Worm (Caenorhabditis elegans) whole organism, L4/young adult: ENCODE data around the gene cst-2.

Experiments used
- W03F9.2 ChIP-seq: fragments of 150-350 bp; optimal IDR thresholded peaks from 2 replicates; lab custom pipeline; 2014; ENCODE audit warnings: missing biosample characterization, missing genetic modification characterization
- dao-5 ChIP-seq: sonication (generic microtip); optimal IDR thresholded peaks from 2 replicates; lab custom pipeline; 2016; ENCODE audit warnings: missing genotype, missing genetic modification characterization, moderate library complexity, missing compliant biosample characterization
- him-1 ChIP-seq: sonication (generic microtip); optimal IDR thresholded peaks from 2 replicates; lab custom pipeline; 2016; ENCODE audit warnings: missing genotype, missing genetic modification reagents, missing genetic modification characterization, missing compliant biosample characterization

The cst-2 gene

DNA sequence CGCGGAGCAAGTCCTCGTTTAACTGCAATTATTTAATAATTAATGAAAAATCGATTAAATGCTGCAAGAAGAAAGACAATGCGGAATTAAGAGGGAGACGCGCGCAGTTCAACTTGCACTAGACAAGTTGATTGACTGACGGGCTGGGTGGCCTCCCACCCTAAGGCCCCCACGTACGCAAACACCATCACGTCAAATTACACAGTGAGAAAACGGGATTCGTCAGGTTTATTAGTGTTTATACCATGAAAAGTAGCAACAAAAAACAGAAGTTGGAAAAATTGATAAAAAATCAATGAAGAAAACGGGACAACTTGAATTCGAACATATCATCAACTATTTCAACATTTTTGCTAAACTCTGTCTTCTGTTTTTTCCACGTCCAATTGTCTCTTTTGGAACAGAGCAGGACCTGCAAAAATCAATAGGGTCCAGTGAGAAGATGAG, 28.3 kb downstream of the cst-2 start:
- TF ChIP-seq dao-5 (tag; lab: Kevin White, UChicago) (no peak), W03F9.2 (tag; lab: Kevin White, UChicago) (no peak), him-1 (no peak)

DNA sequence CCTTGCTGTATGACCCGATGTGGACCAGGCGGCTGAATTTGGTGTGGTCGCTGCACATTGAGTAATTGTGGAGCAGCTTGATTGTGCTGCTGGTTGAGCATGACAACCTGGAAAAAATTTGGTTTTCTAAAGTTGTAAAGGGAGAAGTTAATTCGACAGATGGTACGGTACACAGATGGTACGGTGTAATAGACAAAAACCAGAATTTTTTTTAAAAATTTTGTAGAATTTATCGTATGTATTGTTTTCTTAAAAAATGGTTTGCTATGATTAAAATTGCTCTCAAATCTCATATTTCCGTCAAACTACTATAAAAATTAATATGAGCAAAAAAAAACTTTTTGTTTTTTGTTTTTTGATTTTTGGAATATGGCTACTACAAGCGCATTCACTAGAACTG, 29.0 kb downstream of the cst-2 start, which contains the start of gene pqn-15:
pqn-15 (minus strand) TSS at position 101 of the 400 bp plus-strand sequence.
- TF ChIP-seq dao-5 (tag; lab: Kevin White, UChicago), result no peak
- no peak for TF ChIP-seq W03F9.2 (tag; lab: Kevin White, UChicago)
- TF ChIP-seq him-1, result no peak

DNA sequence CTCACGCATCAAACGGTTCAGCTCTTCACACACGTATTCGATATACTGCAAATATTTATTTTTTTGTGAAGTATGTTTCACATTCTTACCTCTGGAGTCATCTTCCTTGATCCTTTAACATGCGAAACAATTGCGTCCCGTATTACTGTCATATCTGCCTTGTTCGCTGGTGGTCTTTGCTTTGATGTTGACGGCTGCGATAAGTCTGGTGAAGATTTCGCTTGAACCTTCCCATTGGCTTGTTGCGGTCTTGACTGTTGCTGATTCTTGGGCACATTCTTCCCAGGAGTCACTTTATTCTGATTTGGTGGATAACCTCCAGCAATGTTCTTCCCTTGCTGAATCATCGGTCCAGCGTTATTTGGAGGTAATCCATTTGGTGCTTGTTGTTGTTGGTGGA, 32.6 kb downstream of the cst-2 start:
- TF ChIP-seq W03F9.2 (tag; lab: Kevin White, UChicago) (no peak), dao-5 (tag; lab: Kevin White, UChicago) (no peak), him-1 (no peak)

DNA sequence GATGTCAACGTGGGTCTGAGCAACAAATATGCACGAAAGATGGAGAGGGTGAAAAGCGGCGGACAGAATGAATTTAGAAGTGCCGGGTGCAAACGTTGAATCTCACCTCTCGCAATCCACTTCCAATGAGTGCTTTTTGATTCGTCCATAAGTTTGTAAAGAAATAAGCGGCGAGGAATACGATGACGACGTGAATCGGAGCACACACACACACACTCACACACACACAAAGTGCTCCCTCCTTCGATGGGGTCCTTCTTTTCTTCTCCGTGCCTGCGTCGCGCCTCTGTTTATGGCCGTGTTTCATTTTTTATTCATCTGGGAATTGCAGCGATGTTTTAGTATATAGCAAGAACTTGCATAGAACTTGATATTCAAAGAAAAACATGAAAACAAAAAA, 38.4 kb downstream of the cst-2 start, which contains the start of gene paf-2:
paf-2 (minus strand) TSS at position 290 of the 400 bp plus-strand sequence.
- no peak for TF ChIP-seq him-1
- no peak for TF ChIP-seq W03F9.2 (tag; lab: Kevin White, UChicago)
- TF ChIP-seq dao-5 (tag; lab: Kevin White, UChicago), result no peak

DNA sequence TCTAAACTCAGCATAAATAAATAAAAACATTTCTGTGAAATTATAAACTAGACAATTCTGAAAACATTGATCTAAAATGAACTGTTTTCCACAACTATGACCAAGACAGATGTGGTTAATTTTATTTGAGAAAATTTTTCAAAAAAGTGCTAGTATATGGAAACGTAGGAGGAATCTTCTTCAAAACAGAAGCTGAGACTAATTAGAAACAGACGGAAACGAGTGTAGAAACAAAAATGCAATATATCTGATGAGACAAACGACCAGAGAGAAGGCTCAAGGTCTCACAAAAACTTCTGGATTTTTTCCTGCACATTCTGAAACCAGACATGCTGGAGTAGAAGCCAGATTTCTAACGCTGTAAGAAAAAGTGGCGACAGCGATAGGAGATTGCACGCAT, 39.9 kb downstream of the cst-2 start:
- no peak for TF ChIP-seq dao-5 (tag; lab: Kevin White, UChicago)
- no peak for TF ChIP-seq W03F9.2 (tag; lab: Kevin White, UChicago)
- TF ChIP-seq him-1, result no peak

DNA sequence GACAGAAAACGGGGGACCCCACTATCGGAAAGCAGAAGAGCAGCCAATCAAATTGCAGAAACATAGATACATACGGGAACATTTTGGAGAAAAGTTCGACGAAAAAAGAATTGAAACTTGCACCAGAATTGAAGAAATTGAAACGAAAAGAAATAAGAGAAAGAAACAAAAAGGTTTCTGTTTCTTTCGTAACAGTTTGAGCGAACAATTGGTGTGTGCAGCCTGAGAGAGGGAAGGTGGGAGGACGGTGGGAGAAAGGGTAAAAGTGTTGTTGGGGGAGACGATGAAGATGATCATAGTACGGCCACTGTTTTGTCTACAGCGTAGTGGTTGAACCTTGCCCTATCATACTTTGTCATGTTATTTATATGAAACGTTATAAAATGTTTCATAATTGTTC, 40.9 kb downstream of the cst-2 start:
- no peak for TF ChIP-seq him-1
- TF ChIP-seq W03F9.2 (tag; lab: Kevin White, UChicago), result no peak
- TF ChIP-seq dao-5 (tag; lab: Kevin White, UChicago), result no peak

DNA sequence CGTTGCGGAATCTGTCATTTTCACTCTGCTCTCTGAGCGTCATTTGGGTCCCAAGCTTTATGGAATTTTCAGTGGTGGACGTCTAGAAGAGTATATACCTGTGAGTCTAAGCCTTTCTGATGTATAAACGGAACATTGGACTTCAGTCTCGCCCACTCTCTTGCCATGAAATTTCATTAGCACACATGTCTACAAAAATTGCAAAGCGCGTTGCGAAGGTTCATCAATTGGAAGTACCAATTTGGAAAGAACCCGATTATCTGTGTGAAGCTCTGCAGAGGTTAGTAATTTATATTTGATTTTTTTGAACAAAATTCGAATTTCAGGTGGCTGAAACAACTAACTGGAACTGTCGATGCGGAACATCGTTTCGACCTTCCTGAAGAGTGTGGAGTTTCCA, 46.0 kb downstream of the cst-2 start:
- no peak for TF ChIP-seq him-1
- no peak for TF ChIP-seq dao-5 (tag; lab: Kevin White, UChicago)
- TF ChIP-seq W03F9.2 (tag; lab: Kevin White, UChicago), result no peak

DNA sequence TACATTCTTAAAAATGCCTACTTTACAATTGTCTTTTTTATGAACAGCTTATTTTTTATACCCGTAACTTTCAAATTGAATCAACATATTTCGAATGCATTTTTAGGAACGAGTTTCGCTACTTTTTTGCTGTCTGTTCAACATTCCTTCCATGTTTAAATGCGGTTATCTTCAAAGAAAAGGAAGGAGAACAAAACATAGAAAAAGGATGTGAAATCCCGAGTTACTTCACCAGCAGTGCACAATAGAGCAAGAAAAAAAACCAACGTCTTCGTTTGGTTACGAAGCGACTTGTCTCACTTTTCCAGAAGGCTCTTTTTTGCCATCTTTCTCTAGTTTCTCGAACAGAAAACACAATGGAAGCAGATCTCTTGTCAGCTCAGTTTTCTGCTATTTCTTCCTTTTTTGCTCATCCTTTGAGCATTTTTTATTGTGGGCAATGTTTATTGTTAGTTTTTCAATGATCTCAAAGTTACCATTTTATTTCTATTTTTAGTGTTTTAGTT, 50.1 kb downstream of the cst-2 start, which contains the start of gene cka-2:
cka-2 (plus strand) TSS at position 456 of the 506 bp plus-strand sequence.
- TF ChIP-seq W03F9.2 (tag; lab: Kevin White, UChicago) (no peak), dao-5 (tag; lab: Kevin White, UChicago) (no peak), him-1 (no peak)

DNA sequence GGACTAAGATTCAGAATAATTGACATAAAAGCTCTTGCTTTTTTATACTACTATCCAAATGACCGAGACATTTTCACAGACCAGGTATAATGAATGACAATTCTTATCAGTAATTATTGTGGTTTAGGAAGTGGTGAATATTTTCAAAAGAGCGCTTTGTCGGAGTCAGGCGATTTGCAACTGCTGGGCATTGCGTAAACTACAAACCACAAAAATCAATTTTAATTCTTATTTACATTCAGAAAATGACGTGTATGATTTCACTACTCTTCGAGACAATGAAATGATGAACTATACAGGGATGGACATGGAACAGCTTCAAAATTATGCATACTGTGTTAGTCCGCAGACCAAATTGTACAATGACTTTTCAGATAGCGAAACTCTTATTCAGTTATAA, 51.4 kb downstream of the cst-2 start:
- no peak for TF ChIP-seq dao-5 (tag; lab: Kevin White, UChicago)
- no peak for TF ChIP-seq him-1
- TF ChIP-seq W03F9.2 (tag; lab: Kevin White, UChicago), result no peak

DNA sequence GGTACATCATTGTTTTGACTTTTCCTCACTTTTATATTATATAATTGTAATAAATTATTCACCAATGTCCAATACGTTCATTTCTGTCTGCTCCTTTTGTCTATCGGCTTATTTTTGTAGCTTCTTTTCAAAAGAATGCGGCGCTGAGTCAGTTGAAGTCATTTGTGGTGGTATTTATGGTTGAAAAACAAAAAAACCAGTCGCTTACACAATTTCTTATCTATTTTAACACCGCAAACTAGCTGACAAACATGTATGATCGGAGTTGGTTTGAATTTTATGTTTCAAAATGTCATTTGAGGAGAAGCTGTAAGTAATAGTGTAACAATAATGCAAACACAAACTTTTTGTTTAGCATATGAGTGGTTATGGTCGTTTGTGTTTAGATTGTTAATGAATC, 51.9 kb downstream of the cst-2 start, which contains the start of gene ets-10:
ets-10 (plus strand) TSS at position 201 of the 400 bp plus-strand sequence.
- no peak for TF ChIP-seq him-1
- no peak for TF ChIP-seq W03F9.2 (tag; lab: Kevin White, UChicago)
- TF ChIP-seq dao-5 (tag; lab: Kevin White, UChicago), result no peak
